Worm (Caenorhabditis elegans) whole organism, mixed stage, embryonic: ENCODE results near the gene frm-5.2.
"Not testable (repeated sequence)": the region's sequence is repeated elsewhere in the genome, so short reads cannot be mapped to it uniquely, and the experiment has no call there.

Source experiments
- M03D4.4 ChIP-seq: sonication (generic microtip); optimal IDR thresholded peaks from 2 replicates; lab custom pipeline; 2017; ENCODE audit warnings: mild to moderate bottlenecking, missing genetic modification characterization, missing compliant biosample characterization
- bed-3 ChIP-seq: fragments of 200-800 bp; sonication (Bioruptor generic); optimal IDR thresholded peaks from 3 replicates; lab custom pipeline; 2018; ENCODE audit warnings: mild to moderate bottlenecking, missing genetic modification characterization, moderate library complexity, missing compliant biosample characterization
- blmp-1 ChIP-seq: fragments of 150-350 bp; optimal IDR thresholded peaks from 2 replicates; lab custom pipeline; 2014; ENCODE audit warnings: missing biosample characterization, missing genetic modification characterization
- ceh-39 ChIP-seq: fragments of 150-350 bp; optimal IDR thresholded peaks from 2 replicates; lab custom pipeline; 2014; ENCODE audit warnings: missing biosample characterization, missing genetic modification characterization
- ceh-43 ChIP-seq: fragments of 200-800 bp; sonication (Bioruptor generic); optimal IDR thresholded peaks from 2 replicates; lab custom pipeline; 2018; ENCODE audit warnings: mild to moderate bottlenecking, missing genetic modification characterization, moderate library complexity, missing compliant biosample characterization
- ceh-83 ChIP-seq: fragments of 200-800 bp; sonication (Bioruptor generic); optimal IDR thresholded peaks from 2 replicates; lab custom pipeline; 2018; ENCODE audit warnings: mild to moderate bottlenecking, missing genetic modification characterization, missing compliant biosample characterization
- ces-1 ChIP-seq: fragments of 150-350 bp; optimal IDR thresholded peaks from 2 replicates; lab custom pipeline; 2014; ENCODE audit warnings: missing biosample characterization, missing genetic modification reagents, missing genetic modification characterization
- cnd-1 ChIP-seq: fragments of 200-800 bp; sonication (Bioruptor generic); optimal IDR thresholded peaks from 2 replicates; lab custom pipeline; 2018; ENCODE audit warnings: mild to moderate bottlenecking, missing genetic modification characterization, missing compliant biosample characterization
- drap-1 ChIP-seq: fragments of 200-800 bp; sonication (Bioruptor generic); optimal IDR thresholded peaks from 3 replicates; lab custom pipeline; 2018; ENCODE audit warnings: mild to moderate bottlenecking, missing genetic modification characterization, missing compliant biosample characterization
- elt-1 ChIP-seq: sonication (generic microtip); optimal IDR thresholded peaks from 2 replicates; lab custom pipeline; 2017; ENCODE audit warnings: missing genetic modification characterization, mild to moderate bottlenecking, missing compliant biosample characterization, antibody characterized with exemption, moderate library complexity, borderline replicate concordance; ENCODE audit not compliant: insufficient read depth
- elt-3 ChIP-seq: fragments of 150-350 bp; optimal IDR thresholded peaks from 2 replicates; lab custom pipeline; 2014; ENCODE audit warnings: missing biosample characterization, missing genetic modification characterization
- flh-1 ChIP-seq: fragments of 200-800 bp; sonication (Bioruptor generic); optimal IDR thresholded peaks from 2 replicates; lab custom pipeline; 2018; ENCODE audit warnings: mild to moderate bottlenecking, missing genetic modification characterization, moderate library complexity, missing compliant biosample characterization
- ham-2 ChIP-seq: fragments of 200-800 bp; sonication (Bioruptor generic); optimal IDR thresholded peaks from 2 replicates; lab custom pipeline; 2018; ENCODE audit warnings: mild to moderate bottlenecking, missing genetic modification characterization, missing compliant biosample characterization
- hlh-1 ChIP-seq: fragments of 150-350 bp; optimal IDR thresholded peaks from 2 replicates; lab custom pipeline; 2014; ENCODE audit warnings: missing biosample characterization, missing genetic modification reagents, missing genetic modification characterization
- lin-13 ChIP-seq: fragments of 150-350 bp; optimal IDR thresholded peaks from 2 replicates; lab custom pipeline; 2014; ENCODE audit warnings: missing biosample characterization, missing genetic modification characterization
- lin-32 ChIP-seq: fragments of 200-800 bp; sonication (Bioruptor generic); optimal IDR thresholded peaks from 2 replicates; lab custom pipeline; 2018; ENCODE audit warnings: mild to moderate bottlenecking, missing genetic modification characterization, missing compliant biosample characterization
- mab-5 ChIP-seq: fragments of 150-350 bp; optimal IDR thresholded peaks from 2 replicates; lab custom pipeline; 2014; ENCODE audit warnings: missing biosample characterization, missing genetic modification characterization
- mep-1 ChIP-seq: fragments of 150-350 bp; optimal IDR thresholded peaks from 2 replicates; lab custom pipeline; 2017; ENCODE audit warnings: missing biosample characterization, missing genetic modification reagents, missing genetic modification characterization, inconsistent platforms
- mls-2 ChIP-seq: sonication (generic microtip); optimal IDR thresholded peaks from 2 replicates; lab custom pipeline; 2016; ENCODE audit warnings: mild to moderate bottlenecking, missing genetic modification characterization, moderate library complexity, missing compliant biosample characterization
- nhr-2 ChIP-seq: fragments of 150-350 bp; optimal IDR thresholded peaks from 2 replicates; lab custom pipeline; 2014; ENCODE audit warnings: missing biosample characterization, missing genetic modification characterization
- nhr-237 ChIP-seq: fragments of 150-350 bp; optimal IDR thresholded peaks from 2 replicates; lab custom pipeline; 2014; ENCODE audit warnings: missing biosample characterization, missing genetic modification characterization
- pha-4 ChIP-seq: fragments of 150-350 bp; optimal IDR thresholded peaks from 2 replicates; lab custom pipeline; 2018; ENCODE audit warnings: missing biosample characterization, missing genetic modification reagents, missing genetic modification characterization
- sem-2 ChIP-seq: fragments of 200-800 bp; sonication (Bioruptor generic); optimal IDR thresholded peaks from 2 replicates; lab custom pipeline; 2018; ENCODE audit warnings: mild to moderate bottlenecking, missing genetic modification characterization, missing compliant biosample characterization
- snpc-4 ChIP-seq: fragments of 150-350 bp; optimal IDR thresholded peaks from 2 replicates; lab custom pipeline; 2014; ENCODE audit warnings: missing biosample characterization, missing genetic modification characterization
- sptf-1 ChIP-seq: sonication (generic microtip); optimal IDR thresholded peaks from 2 replicates; lab custom pipeline; 2017; ENCODE audit warnings: mild to moderate bottlenecking, missing genetic modification characterization, moderate library complexity, missing compliant biosample characterization
- unc-120 ChIP-seq: sonication (generic microtip); optimal IDR thresholded peaks from 2 replicates; lab custom pipeline; 2017; ENCODE audit warnings: missing genetic modification characterization, missing compliant biosample characterization; ENCODE audit not compliant: poor library complexity, severe bottlenecking
- unc-39 ChIP-seq: fragments of 150-350 bp; optimal IDR thresholded peaks from 2 replicates; lab custom pipeline; 2014; ENCODE audit warnings: missing biosample characterization, missing genetic modification characterization
- unc-62 ChIP-seq: fragments of 150-350 bp; optimal IDR thresholded peaks from 2 replicates; lab custom pipeline; 2014; ENCODE audit warnings: missing biosample characterization, missing genetic modification reagents, missing genetic modification characterization
- zip-8 ChIP-seq: fragments of 150-350 bp; optimal IDR thresholded peaks from 2 replicates; lab custom pipeline; 2014; ENCODE audit warnings: missing biosample characterization, missing genetic modification characterization
- ztf-11 ChIP-seq: fragments of 150-350 bp; optimal IDR thresholded peaks from 2 replicates; lab custom pipeline; 2014; ENCODE audit warnings: missing biosample characterization, missing genetic modification characterization

frm-5.2 gene

ce11 chrIV:341-740 is at the start of gene frm-5.2:
TSS of gene frm-5.2 (plus strand) at chrIV:641.
- not testable (repeated sequence) for TF ChIP-seq lin-32 (GFP tag; lab: Kevin White, UChicago); mls-2; bed-3

ce11 chrIV:48780-49179 is 48.3 kb downstream of the frm-5.2 start, which contains the start of gene frm-5.1:
TSS of gene frm-5.1 (minus strand) at chrIV:48880.
- TF ChIP-seq ceh-83, result no peak
- TF ChIP-seq nhr-237 (tag; lab: Kevin White, UChicago), result no peak
- TF ChIP-seq unc-62 (GFP tag; lab: Kevin White, UChicago), result no peak
- TF ChIP-seq cnd-1 (tag; lab: Kevin White, UChicago), result no peak
- no peak for TF ChIP-seq M03D4.4 (tag; lab: Kevin White, UChicago)
- TF ChIP-seq sptf-1 (tag; lab: Kevin White, UChicago), result no peak
- no peak for TF ChIP-seq unc-39 (tag; lab: Kevin White, UChicago)
- no peak for TF ChIP-seq nhr-2
- TF ChIP-seq flh-1, result no peak
- no peak for TF ChIP-seq lin-13 (tag; lab: Kevin White, UChicago)
- no peak for TF ChIP-seq bed-3
- no peak for TF ChIP-seq elt-1
- no peak for TF ChIP-seq elt-3 (tag; lab: Kevin White, UChicago)
- no peak for TF ChIP-seq snpc-4 (tag; lab: Kevin White, UChicago)
- TF ChIP-seq ztf-11 (tag; lab: Kevin White, UChicago), result no peak
- TF ChIP-seq sem-2 (GFP tag; lab: Kevin White, UChicago), result no peak
- TF ChIP-seq ceh-39 (tag; lab: Kevin White, UChicago), result no peak
- TF ChIP-seq mep-1 (tag; lab: Kevin White, UChicago), result no peak
- TF ChIP-seq ces-1 (GFP tag; lab: Kevin White, UChicago), result no peak

- TF ChIP-seq blmp-1 (tag; lab: Kevin White, UChicago), result no peak
- TF ChIP-seq lin-13 (tag; lab: Kevin White, UChicago), result no peak
- TF ChIP-seq unc-120 (tag; lab: Kevin White, UChicago), result peak; percentile 16
- TF ChIP-seq mls-2, result peak; percentile 13
- TF ChIP-seq nhr-2, result peak; percentile 42
- TF ChIP-seq drap-1 (GFP tag; lab: Kevin White, UChicago), result peak; percentile 55
- no peak for TF ChIP-seq mab-5 (tag; lab: Kevin White, UChicago)
- no peak for TF ChIP-seq sem-2 (GFP tag; lab: Kevin White, UChicago)
- TF ChIP-seq pha-4 (tag; lab: Kevin White, UChicago), result peak; percentile 63
- no peak for TF ChIP-seq flh-1
- no peak for TF ChIP-seq snpc-4 (tag; lab: Kevin White, UChicago)
- peak; percentile 69 for TF ChIP-seq nhr-237 (tag; lab: Kevin White, UChicago)
- TF ChIP-seq sptf-1 (tag; lab: Kevin White, UChicago), result peak; percentile 29
- TF ChIP-seq ceh-43 (GFP tag; lab: Kevin White, UChicago), result no peak
- no peak for TF ChIP-seq unc-62 (GFP tag; lab: Kevin White, UChicago)
- TF ChIP-seq mep-1 (tag; lab: Kevin White, UChicago), result peak; percentile 17
- no peak for TF ChIP-seq zip-8 (tag; lab: Kevin White, UChicago)
Measured at ce11 chrIV:51219-51618, 50.8 kb downstream of the frm-5.2 start.

ce11 chrIV:53539-53938 is 53.1 kb downstream of the frm-5.2 start, which contains the start of gene T05C7.4:
TSS of gene T05C7.4 (minus strand) at chrIV:53639.
- TF ChIP-seq hlh-1 (tag; lab: Kevin White, UChicago) (no peak), blmp-1 (tag; lab: Kevin White, UChicago) (no peak), ceh-39 (tag; lab: Kevin White, UChicago) (no peak), unc-120 (tag; lab: Kevin White, UChicago) (no peak), drap-1 (GFP tag; lab: Kevin White, UChicago) (no peak), elt-3 (tag; lab: Kevin White, UChicago) (no peak), ztf-11 (tag; lab: Kevin White, UChicago) (no peak), sem-2 (GFP tag; lab: Kevin White, UChicago) (no peak), unc-62 (GFP tag; lab: Kevin White, UChicago) (no peak), lin-13 (tag; lab: Kevin White, UChicago) (no peak), nhr-2 (no peak)
- TF ChIP-seq, all 35 proteins: peak for 0

- TF ChIP-seq ceh-83 (no peak), ham-2 (GFP tag; lab: Kevin White, UChicago) (no peak), pha-4 (tag; lab: Kevin White, UChicago) (no peak), hlh-1 (tag; lab: Kevin White, UChicago) (no peak), M03D4.4 (tag; lab: Kevin White, UChicago) (no peak), ceh-43 (GFP tag; lab: Kevin White, UChicago) (no peak), ztf-11 (tag; lab: Kevin White, UChicago) (no peak), ceh-39 (tag; lab: Kevin White, UChicago) (no peak)
Measured at ce11 chrIV:58818-59217, 58.4 kb downstream of the frm-5.2 start, which contains the start of gene T05C7.5. TSS of gene T05C7.5 (minus strand) at chrIV:58918.
